Worm (Caenorhabditis elegans) whole organism, L2 larva: ENCODE results near the gene nadk-1.
A peak's percentile ranks its signal among the peaks of the same experiment; 100 is the strongest.

Experiments used
- C34F6.9 ChIP-seq: fragments of 150-350 bp; optimal IDR thresholded peaks from 2 replicates; lab custom pipeline; 2014; ENCODE audit warnings: missing biosample characterization, missing genetic modification characterization
- F13H6.1 ChIP-seq: sonication (generic microtip); optimal IDR thresholded peaks from 2 replicates; lab custom pipeline; 2016; ENCODE audit warnings: missing genetic modification characterization, missing compliant biosample characterization
- R02D3.7 ChIP-seq: fragments of 150-350 bp; optimal IDR thresholded peaks from 2 replicates; lab custom pipeline; 2014; ENCODE audit warnings: missing biosample characterization, missing genetic modification characterization
- Y55F3AM.14 ChIP-seq: fragments of 200-800 bp; sonication (Bioruptor generic); optimal IDR thresholded peaks from 2 replicates; lab custom pipeline; 2018; ENCODE audit warnings: mild to moderate bottlenecking, missing genetic modification characterization, missing compliant biosample characterization
- ZK546.5 ChIP-seq: sonication (generic microtip); optimal IDR thresholded peaks from 2 replicates; lab custom pipeline; 2017; ENCODE audit warnings: missing biosample characterization, missing genetic modification characterization
- alr-1 ChIP-seq: fragments of 150-350 bp; optimal IDR thresholded peaks from 2 replicates; lab custom pipeline; 2014; ENCODE audit warnings: missing biosample characterization, missing genetic modification characterization
- aly-2 ChIP-seq: fragments of 150-350 bp; optimal IDR thresholded peaks from 2 replicates; lab custom pipeline; 2014; ENCODE audit warnings: missing biosample characterization, missing genetic modification characterization
- ama-1 ChIP-seq: fragments of 150-350 bp; optimal IDR thresholded peaks from 2 replicates; lab custom pipeline; 2018; ENCODE audit warnings: inconsistent platforms
- blmp-1 ChIP-seq: sonication (generic microtip); optimal IDR thresholded peaks from 2 replicates; lab custom pipeline; 2017; ENCODE audit warnings: missing genetic modification characterization, mild to moderate bottlenecking, missing compliant biosample characterization, antibody characterized with exemption, moderate library complexity; ENCODE audit not compliant: insufficient read depth
- ceh-16 ChIP-seq: fragments of 150-350 bp; optimal IDR thresholded peaks from 2 replicates; lab custom pipeline; 2014; ENCODE audit warnings: missing biosample characterization, missing genetic modification characterization
- ceh-82 ChIP-seq: fragments of 150-350 bp; optimal IDR thresholded peaks from 2 replicates; lab custom pipeline; 2014; ENCODE audit warnings: missing biosample characterization, missing genetic modification characterization
- crh-2 ChIP-seq: sonication (generic microtip); optimal IDR thresholded peaks from 2 replicates; lab custom pipeline; 2017; ENCODE audit warnings: missing biosample characterization, missing genetic modification characterization
- dmd-4 ChIP-seq: sonication (generic microtip); optimal IDR thresholded peaks from 2 replicates; lab custom pipeline; 2017; ENCODE audit warnings: missing biosample characterization, missing genetic modification characterization
- egl-27 ChIP-seq: sonication (generic microtip); optimal IDR thresholded peaks from 3 replicates; lab custom pipeline; 2017; ENCODE audit warnings: missing biosample characterization, missing genetic modification reagents, missing genetic modification characterization
- elt-1 ChIP-seq: fragments of 150-350 bp; optimal IDR thresholded peaks from 2 replicates; lab custom pipeline; 2014; ENCODE audit warnings: missing biosample characterization, missing genetic modification characterization
- elt-3 ChIP-seq: sonication (generic microtip); optimal IDR thresholded peaks from 2 replicates; lab custom pipeline; 2017; ENCODE audit warnings: missing biosample characterization, missing genetic modification characterization
- fos-1 ChIP-seq: fragments of 150-350 bp; optimal IDR thresholded peaks from 2 replicates; lab custom pipeline; 2014; ENCODE audit warnings: missing biosample characterization, missing genetic modification characterization
- gmeb-1 ChIP-seq: fragments of 150-350 bp; optimal IDR thresholded peaks from 2 replicates; lab custom pipeline; 2014; ENCODE audit warnings: missing biosample characterization, missing genetic modification characterization
- lin-11 ChIP-seq: fragments of 150-350 bp; sonication (generic microtip); optimal IDR thresholded peaks from 2 replicates; lab custom pipeline; 2014; ENCODE audit warnings: missing biosample characterization, missing genetic modification characterization, inconsistent platforms, mixed read lengths
- lin-13 ChIP-seq: fragments of 150-350 bp; optimal IDR thresholded peaks from 2 replicates; lab custom pipeline; 2014; ENCODE audit warnings: missing biosample characterization, missing genetic modification reagents, missing genetic modification characterization
- lin-39 ChIP-seq: fragments of 150-350 bp; optimal IDR thresholded peaks from 2 replicates; lab custom pipeline; 2014; ENCODE audit warnings: missing biosample characterization, missing genetic modification reagents, missing genetic modification characterization
- lsy-2 ChIP-seq, 2 experiments: fragments of 150-350 bp in 1 of 2; sonication (generic microtip) in 1 of 2; optimal IDR thresholded peaks; 2 replicates each; lab custom pipeline; 2014 to 2017; ENCODE audit warnings: missing biosample characterization in 2 of 2, missing genetic modification characterization in 2 of 2
- mab-5 ChIP-seq: fragments of 150-350 bp; optimal IDR thresholded peaks from 2 replicates; lab custom pipeline; 2014; ENCODE audit warnings: missing biosample characterization, missing genetic modification characterization
- mbf-1 ChIP-seq: sonication (generic microtip); optimal IDR thresholded peaks from 2 replicates; lab custom pipeline; 2017; ENCODE audit warnings: missing biosample characterization, missing genetic modification characterization
- mdl-1 ChIP-seq, 2 experiments: fragments of 150-350 bp in 1 of 2; sonication (generic microtip) in 1 of 2; optimal IDR thresholded peaks; 2 replicates each; lab custom pipeline; 2017; ENCODE audit warnings: missing biosample characterization in 2 of 2, missing genetic modification characterization in 2 of 2
- nhr-10 ChIP-seq: sonication (generic microtip); optimal IDR thresholded peaks from 2 replicates; lab custom pipeline; 2017; ENCODE audit warnings: missing biosample characterization, missing genetic modification characterization
- nhr-11 ChIP-seq: fragments of 150-350 bp; optimal IDR thresholded peaks from 2 replicates; lab custom pipeline; 2014; ENCODE audit warnings: missing biosample characterization, missing genetic modification characterization
- nhr-12 ChIP-seq: fragments of 150-350 bp; optimal IDR thresholded peaks from 2 replicates; lab custom pipeline; 2014; ENCODE audit warnings: missing biosample characterization, missing genetic modification characterization
- nhr-129 ChIP-seq: fragments of 150-350 bp; optimal IDR thresholded peaks from 2 replicates; lab custom pipeline; 2014; ENCODE audit warnings: missing biosample characterization, missing genetic modification characterization
- nhr-21 ChIP-seq: fragments of 150-350 bp; optimal IDR thresholded peaks from 2 replicates; lab custom pipeline; 2014; ENCODE audit warnings: missing biosample characterization, missing genetic modification characterization
- nhr-23 ChIP-seq: fragments of 150-350 bp; optimal IDR thresholded peaks from 2 replicates; lab custom pipeline; 2014; ENCODE audit warnings: missing biosample characterization, missing genetic modification reagents, missing genetic modification characterization
- nhr-237 ChIP-seq: fragments of 150-350 bp; optimal IDR thresholded peaks from 2 replicates; lab custom pipeline; 2014; ENCODE audit warnings: missing biosample characterization, missing genetic modification characterization
- nhr-25 ChIP-seq: fragments of 150-350 bp; sonication (generic microtip); optimal IDR thresholded peaks from 3 replicates; lab custom pipeline; 2014; ENCODE audit warnings: missing biosample characterization, missing genetic modification characterization
- nhr-6 ChIP-seq: fragments of 150-350 bp; optimal IDR thresholded peaks from 2 replicates; lab custom pipeline; 2014; ENCODE audit warnings: missing biosample characterization, missing genetic modification characterization
- nhr-77 ChIP-seq: fragments of 150-350 bp; optimal IDR thresholded peaks from 2 replicates; lab custom pipeline; 2014; ENCODE audit warnings: missing biosample characterization, missing genetic modification characterization
- peb-1 ChIP-seq: fragments of 150-350 bp; optimal IDR thresholded peaks from 2 replicates; lab custom pipeline; 2014; ENCODE audit warnings: missing biosample characterization, missing genetic modification characterization
- sem-4 ChIP-seq: fragments of 150-350 bp; optimal IDR thresholded peaks from 2 replicates; lab custom pipeline; 2014; ENCODE audit warnings: missing biosample characterization, missing genetic modification reagents, missing genetic modification characterization
- skn-1 ChIP-seq: sonication (generic microtip); optimal IDR thresholded peaks from 2 replicates; lab custom pipeline; 2017; ENCODE audit warnings: missing biosample characterization, missing genetic modification characterization
- sma-3 ChIP-seq: sonication (generic microtip); optimal IDR thresholded peaks from 2 replicates; lab custom pipeline; 2016; ENCODE audit warnings: missing genetic modification reagents, missing genetic modification characterization, missing compliant biosample characterization
- sma-9 ChIP-seq, 2 experiments: fragments of 150-350 bp in 1 of 2; sonication (generic microtip) in 1 of 2; optimal IDR thresholded peaks; 2 replicates each; lab custom pipeline; 2014 to 2016; ENCODE audit warnings: missing genetic modification characterization in 2 of 2, mild to moderate bottlenecking in 1 of 2, missing biosample characterization in 1 of 2, missing compliant biosample characterization in 1 of 2, missing genetic modification reagents in 1 of 2, moderate library complexity in 1 of 2
- snpc-4 ChIP-seq: fragments of 150-350 bp; optimal IDR thresholded peaks from 2 replicates; lab custom pipeline; 2014; ENCODE audit warnings: missing biosample characterization, missing genetic modification characterization
- unc-39 ChIP-seq: fragments of 150-350 bp; optimal IDR thresholded peaks from 2 replicates; lab custom pipeline; 2014; ENCODE audit warnings: missing biosample characterization, missing genetic modification characterization
- unc-55 ChIP-seq: fragments of 150-350 bp; sonication (generic microtip); optimal IDR thresholded peaks from 3 replicates; lab custom pipeline; 2014; ENCODE audit warnings: missing biosample characterization, missing genetic modification reagents, missing genetic modification characterization
- unc-62 ChIP-seq: fragments of 150-350 bp; optimal IDR thresholded peaks from 2 replicates; lab custom pipeline; 2014; ENCODE audit warnings: missing biosample characterization, missing genetic modification reagents, missing genetic modification characterization
- zag-1 ChIP-seq: fragments of 150-350 bp; optimal IDR thresholded peaks from 2 replicates; lab custom pipeline; 2014; ENCODE audit warnings: missing biosample characterization, missing genetic modification characterization
- ztf-1 ChIP-seq: fragments of 200-800 bp; sonication (Bioruptor generic); conservative IDR thresholded peaks from 2 replicates; pipeline ENCODE4 v1.3.6; 2022; ENCODE audit warnings: missing genetic modification characterization, missing compliant biosample characterization
- ztf-11 ChIP-seq: sonication (generic microtip); optimal IDR thresholded peaks from 2 replicates; lab custom pipeline; 2017; ENCODE audit warnings: missing biosample characterization, missing genetic modification characterization
- ztf-4 ChIP-seq: fragments of 150-350 bp; optimal IDR thresholded peaks from 2 replicates; lab custom pipeline; 2014; ENCODE audit warnings: missing biosample characterization, missing genetic modification characterization

The nadk-1 gene

ce11 chrIV:1419795-1420509, 36.9 kb upstream of the nadk-1 start, which contains the start of gene Y77E11A.7:
Y77E11A.7 (minus strand) TSS chrIV:1419849.
- TF ChIP-seq nhr-237 (tag; lab: Kevin White, UChicago): no peak
- TF ChIP-seq ama-1 (lab: Kevin White, UChicago): peak; percentile 32
- peak; percentile 56 for TF ChIP-seq ceh-82
- peak; percentile 48 for TF ChIP-seq Y55F3AM.14 (GFP tag; lab: Kevin White, UChicago)
- no peak for TF ChIP-seq peb-1 (tag; lab: Kevin White, UChicago)
- peak; percentile 74 for TF ChIP-seq R02D3.7 (tag; lab: Kevin White, UChicago)
- TF ChIP-seq crh-2 (tag; lab: Kevin White, UChicago): peak; percentile 95
- no peak for TF ChIP-seq ztf-4 (tag; lab: Kevin White, UChicago)
- TF ChIP-seq elt-3 (tag; lab: Kevin White, UChicago): no peak
- TF ChIP-seq unc-62 (GFP tag; lab: Kevin White, UChicago): no peak
- TF ChIP-seq nhr-23 (tag; lab: Kevin White, UChicago): no peak
- peak; percentile 91 for TF ChIP-seq ceh-16
- no peak for TF ChIP-seq ztf-1 (GFP tag; lab: Robert Waterston, UW)
- peak; percentile 62 for TF ChIP-seq mab-5
- TF ChIP-seq nhr-10 (tag; lab: Kevin White, UChicago): peak; percentile 24
- TF ChIP-seq sma-9 (GFP tag; optimal IDR thresholded peaks at IDR 0.05; lab: Kevin White, UChicago): no peak
- no peak for TF ChIP-seq sma-9 (tag; optimal IDR thresholded peaks at IDR 0.05; lab: Kevin White, UChicago)
- TF ChIP-seq lin-11 (tag; lab: Kevin White, UChicago): peak; percentile 90
- peak; percentile 97 for TF ChIP-seq lin-13 (GFP tag; lab: Kevin White, UChicago)
- no peak for TF ChIP-seq dmd-4 (tag; lab: Kevin White, UChicago)
- TF ChIP-seq gmeb-1 (tag; lab: Kevin White, UChicago): peak; percentile 80
- peak; percentile 40 for TF ChIP-seq ZK546.5 (tag; lab: Kevin White, UChicago)
- TF ChIP-seq ztf-11 (tag; lab: Kevin White, UChicago): no peak
- TF ChIP-seq nhr-77 (tag; lab: Kevin White, UChicago): no peak
- TF ChIP-seq nhr-12 (tag; lab: Kevin White, UChicago): no peak
- peak; percentile 51 to 90 for TF ChIP-seq mdl-1 (tag; optimal IDR thresholded peaks at IDR 0.05; lab: Kevin White, UChicago)
- TF ChIP-seq unc-55: peak; percentile 99
- peak; percentile 17 for TF ChIP-seq egl-27
- peak; percentile 43 for TF ChIP-seq nhr-21 (tag; lab: Kevin White, UChicago)
- TF ChIP-seq lsy-2 (tag; optimal IDR thresholded peaks at IDR 0.05; lab: Kevin White, UChicago): peak; percentile 59 to 93
- TF ChIP-seq alr-1 (tag; lab: Kevin White, UChicago): no peak
- peak; percentile 47 for TF ChIP-seq snpc-4 (tag; lab: Kevin White, UChicago)
- no peak for TF ChIP-seq aly-2 (tag; lab: Kevin White, UChicago)
- no peak for TF ChIP-seq nhr-11
- peak; percentile 83 for TF ChIP-seq sma-3 (GFP tag; lab: Kevin White, UChicago)
- peak; percentile 18 for TF ChIP-seq nhr-6 (tag; lab: Kevin White, UChicago)
- TF ChIP-seq lin-39: no peak
- TF ChIP-seq fos-1 (tag; lab: Kevin White, UChicago): peak; percentile 84
- TF ChIP-seq F13H6.1 (tag; lab: Kevin White, UChicago): peak; percentile 83
- TF ChIP-seq blmp-1 (tag; lab: Kevin White, UChicago): peak; percentile 53
- peak; percentile 31 for TF ChIP-seq skn-1
- TF ChIP-seq elt-1 (tag; lab: Kevin White, UChicago): no peak
- peak; percentile 92 for TF ChIP-seq C34F6.9 (tag; lab: Kevin White, UChicago)
- TF ChIP-seq mbf-1 (tag; lab: Kevin White, UChicago): no peak
- TF ChIP-seq nhr-25: peak; percentile 81
- no peak for TF ChIP-seq unc-39 (tag; lab: Kevin White, UChicago)
- peak; percentile 33 for TF ChIP-seq sem-4 (tag; lab: Kevin White, UChicago)
- peak; percentile 81 for TF ChIP-seq zag-1 (tag; lab: Kevin White, UChicago)
- TF ChIP-seq nhr-129 (tag; lab: Kevin White, UChicago): peak; percentile 94
